Fruit fly (Drosophila melanogaster): ENCODE data around the gene CG34258.

DNA sequence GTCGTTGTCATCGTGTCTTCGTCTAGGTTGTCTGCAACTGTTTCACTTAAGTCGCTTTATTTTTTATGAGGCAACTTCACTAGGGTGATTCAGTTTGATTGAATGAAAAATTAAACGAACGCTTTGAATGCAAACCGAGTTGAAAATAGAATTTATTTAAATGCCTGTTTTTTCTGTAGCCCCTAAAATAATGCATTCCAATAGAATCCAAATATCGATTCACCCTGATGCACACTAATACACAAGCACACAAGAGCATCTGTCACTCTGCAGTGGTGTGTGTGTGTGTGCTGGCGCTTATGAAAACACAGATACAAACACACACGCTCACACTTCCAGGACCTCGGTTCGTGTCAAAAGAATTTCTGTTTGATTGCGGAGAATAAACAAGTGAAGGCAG lies 10.0 kb upstream of the CG34258 start:
- TF ChIP-seq h (optimal IDR thresholded peaks at IDR 0.05) (no peak), Sin3A (optimal IDR thresholded peaks at IDR 0.05) (no peak), ttk (optimal IDR thresholded peaks at IDR 0.05) (no peak)
